Worm (Caenorhabditis elegans): ENCODE data around the gene gur-3.

DNA sequence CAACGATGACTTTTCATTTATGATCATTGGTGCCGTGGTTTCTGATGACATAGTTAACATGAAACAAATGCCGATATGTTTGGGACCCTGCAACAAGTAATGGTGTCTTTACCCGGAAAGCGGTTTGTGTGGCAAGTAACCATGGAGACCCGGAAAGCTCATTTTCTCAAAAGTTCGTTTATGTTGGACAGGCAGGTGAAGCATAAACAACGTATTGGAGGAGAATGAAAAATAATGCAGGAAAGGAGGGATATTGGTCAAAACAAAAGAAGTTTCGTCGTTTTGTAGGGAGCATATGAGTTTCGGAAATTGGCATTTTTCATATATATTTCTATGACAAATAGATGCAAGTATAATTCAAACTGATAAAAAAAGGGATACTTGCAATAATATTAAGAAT lies 19.7 kb downstream of the gur-3 start, which contains the start of gene dyf-6:
- TF ChIP-seq lin-39 (tag; optimal IDR thresholded peaks at IDR 0.05): no peak
- TF ChIP-seq daf-12 (tag; optimal IDR thresholded peaks at IDR 0.05): no peak
- no peak for TF ChIP-seq ceh-16 (tag; optimal IDR thresholded peaks at IDR 0.05)
- no peak for TF ChIP-seq lin-15B (tag; optimal IDR thresholded peaks at IDR 0.05)
- TF ChIP-seq aly-2 (tag; optimal IDR thresholded peaks at IDR 0.05): no peak
- no peak for TF ChIP-seq nhr-11 (tag; optimal IDR thresholded peaks at IDR 0.05)
- no peak for TF ChIP-seq ceh-82 (tag; optimal IDR thresholded peaks at IDR 0.05)
- no peak for TF ChIP-seq fos-1 (tag; optimal IDR thresholded peaks at IDR 0.05)

All from whole organism, L3 larva.